Fruit fly (Drosophila melanogaster): Measurements from ENCODE around the gene mdu.
A peak's percentile ranks its signal among the peaks of the same experiment; 100 is the strongest.

The mdu gene

DNA sequence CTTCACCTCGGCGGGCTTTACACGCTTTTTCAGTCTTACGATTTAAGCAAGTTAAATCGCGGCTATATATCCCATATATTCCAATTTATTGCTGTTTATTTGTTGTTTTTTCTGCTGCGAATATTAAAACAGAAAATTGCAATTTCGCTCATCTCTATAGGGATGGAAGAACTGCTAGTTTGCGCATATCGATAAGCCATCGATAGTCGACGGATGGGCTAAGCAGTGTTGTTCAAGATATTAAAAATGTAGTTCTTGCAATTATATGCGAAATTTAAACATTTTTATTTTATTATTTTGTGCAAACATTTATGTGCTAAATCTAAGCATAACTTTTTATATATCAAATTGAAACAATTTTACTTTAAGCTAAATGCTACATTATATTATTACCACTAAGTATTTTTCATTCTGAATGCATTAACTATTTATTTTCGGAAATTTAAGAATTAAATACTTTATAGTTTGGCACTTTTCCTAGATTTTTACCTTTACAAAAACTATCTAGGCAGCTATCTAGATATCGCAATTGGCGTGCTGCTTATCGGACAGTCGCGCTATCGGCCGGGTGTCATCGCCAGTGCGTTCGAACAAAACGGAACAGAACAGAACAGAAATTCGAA is 33.9 kb upstream of the mdu start, which contains the start of the genes Rab40 and CG42258:
Gene Rab40, minus strand, starts transcription at position 177 of the 623 bp plus-strand sequence.
Gene CG42258, plus strand, starts transcription at position 593 of the 623 bp plus-strand sequence.
- peak; percentile 45 for TF ChIP-seq CG5204 (GFP tag; optimal IDR thresholded peaks at IDR 0.05)
- peak; percentile 46 for TF ChIP-seq tj (GFP tag; optimal IDR thresholded peaks at IDR 0.05)
- no peak for TF ChIP-seq CG33017 (tag; optimal IDR thresholded peaks at IDR 0.05)
- TF ChIP-seq bab1 (GFP tag; optimal IDR thresholded peaks at IDR 0.05), result peak; percentile 28
- peak; percentile 66 for TF ChIP-seq CG1620 (GFP tag; optimal IDR thresholded peaks at IDR 0.05)
- TF ChIP-seq cic (GFP tag; optimal IDR thresholded peaks at IDR 0.05), result no peak
- TF ChIP-seq toe (GFP tag; optimal IDR thresholded peaks at IDR 0.05), result peak; percentile 41
- peak; percentile 20 for TF ChIP-seq Mnt (GFP tag; optimal IDR thresholded peaks at IDR 0.05)
- TF ChIP-seq Crg-1 (GFP tag; optimal IDR thresholded peaks at IDR 0.05), result peak; percentile 61
- peak; percentile 38 for TF ChIP-seq kay (GFP tag; ENCODE audit: borderline replicate concordance)
- TF ChIP-seq CG12768 (GFP tag; optimal IDR thresholded peaks at IDR 0.05), result no peak
- no peak for TF ChIP-seq cnc (optimal IDR thresholded peaks at IDR 0.05)
- TF ChIP-seq CG7101 (tag; optimal IDR thresholded peaks at IDR 0.05), result peak; percentile 49
- TF ChIP-seq pad (GFP tag; optimal IDR thresholded peaks at IDR 0.05), result no peak
- peak; percentile 9 for TF ChIP-seq CG14711 (tag; optimal IDR thresholded peaks at IDR 0.05)
- peak; percentile 67 for TF ChIP-seq Hr96 (GFP tag; optimal IDR thresholded peaks at IDR 0.05)
- peak; percentile 21 for TF ChIP-seq ovo (GFP tag; optimal IDR thresholded peaks at IDR 0.05)
- peak; percentile 32 for TF ChIP-seq CG7045 (GFP tag; optimal IDR thresholded peaks at IDR 0.05)
- TF ChIP-seq CG11617 (GFP tag; optimal IDR thresholded peaks at IDR 0.05), result peak; percentile 47
- no peak for TF ChIP-seq Clk (GFP tag; optimal IDR thresholded peaks at IDR 0.05)

DNA sequence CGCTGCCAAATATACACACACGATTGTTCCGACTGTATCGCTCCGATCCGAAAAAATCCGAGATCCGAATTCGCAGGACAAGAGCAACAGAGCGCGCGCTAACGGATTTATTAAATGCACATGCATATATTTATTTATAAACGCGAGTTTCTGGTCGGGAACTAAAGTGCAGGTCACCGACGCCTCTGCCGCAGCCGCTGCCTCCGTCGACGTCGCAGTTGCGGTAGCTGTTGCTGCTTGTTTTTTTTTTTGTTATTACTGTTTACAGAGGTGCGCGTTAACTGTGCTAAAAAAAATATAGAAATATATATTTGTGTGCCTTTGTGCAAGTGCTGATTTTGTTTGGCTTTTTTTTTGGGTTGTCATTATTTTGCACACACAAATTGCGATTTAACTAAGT is 33.4 kb upstream of the mdu start:
- no peak for TF ChIP-seq ovo (GFP tag; optimal IDR thresholded peaks at IDR 0.05)
- no peak for TF ChIP-seq CG5204 (GFP tag; optimal IDR thresholded peaks at IDR 0.05)
- TF ChIP-seq cnc (optimal IDR thresholded peaks at IDR 0.05), result no peak
- TF ChIP-seq CG11617 (GFP tag; optimal IDR thresholded peaks at IDR 0.05), result no peak
- TF ChIP-seq CG33017 (tag; optimal IDR thresholded peaks at IDR 0.05), result no peak
- no peak for TF ChIP-seq tj (GFP tag; optimal IDR thresholded peaks at IDR 0.05)
- TF ChIP-seq Crg-1 (GFP tag; optimal IDR thresholded peaks at IDR 0.05), result no peak
- no peak for TF ChIP-seq CG7045 (GFP tag; optimal IDR thresholded peaks at IDR 0.05)
- TF ChIP-seq Hr96 (GFP tag; optimal IDR thresholded peaks at IDR 0.05), result no peak

DNA sequence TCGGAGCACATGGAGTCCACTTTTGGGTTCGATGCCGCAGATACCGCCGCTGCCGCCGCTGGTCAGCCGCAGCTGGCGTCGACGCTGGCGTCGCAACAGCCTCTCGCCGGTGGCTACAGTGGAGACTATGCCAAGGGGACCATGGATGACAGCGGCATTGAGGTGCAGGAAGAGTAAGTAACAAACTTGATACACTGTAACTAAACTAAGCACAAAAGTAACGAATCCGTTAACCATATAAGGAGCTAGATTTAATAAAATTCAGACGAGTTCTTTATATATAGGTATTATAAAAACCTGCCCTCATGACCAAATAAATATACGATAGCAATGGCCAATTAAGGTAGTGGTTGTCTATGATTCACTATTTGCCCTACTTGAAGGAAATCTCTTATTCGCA is 31.7 kb upstream of the mdu start:
- TF ChIP-seq ovo (GFP tag; optimal IDR thresholded peaks at IDR 0.05) (no peak), cic (GFP tag; optimal IDR thresholded peaks at IDR 0.05) (no peak), Mnt (GFP tag; optimal IDR thresholded peaks at IDR 0.05) (no peak), Hr96 (GFP tag; optimal IDR thresholded peaks at IDR 0.05) (no peak), tj (GFP tag; optimal IDR thresholded peaks at IDR 0.05) (no peak), Crg-1 (GFP tag; optimal IDR thresholded peaks at IDR 0.05) (no peak), CG33017 (tag; optimal IDR thresholded peaks at IDR 0.05) (no peak), kay (GFP tag; ENCODE audit: borderline replicate concordance) (no peak), pad (GFP tag; optimal IDR thresholded peaks at IDR 0.05) (no peak), CG5204 (GFP tag; optimal IDR thresholded peaks at IDR 0.05) (no peak), CG14711 (tag; optimal IDR thresholded peaks at IDR 0.05) (no peak), Clk (GFP tag; optimal IDR thresholded peaks at IDR 0.05) (no peak), bab1 (GFP tag; optimal IDR thresholded peaks at IDR 0.05) (no peak), CG11617 (GFP tag; optimal IDR thresholded peaks at IDR 0.05) (no peak), CG12768 (GFP tag; optimal IDR thresholded peaks at IDR 0.05) (no peak), toe (GFP tag; optimal IDR thresholded peaks at IDR 0.05) (no peak), CG7101 (tag; optimal IDR thresholded peaks at IDR 0.05) (no peak), CG7045 (GFP tag; optimal IDR thresholded peaks at IDR 0.05) (no peak), CG1620 (GFP tag; optimal IDR thresholded peaks at IDR 0.05) (no peak), cnc (optimal IDR thresholded peaks at IDR 0.05) (no peak)

DNA sequence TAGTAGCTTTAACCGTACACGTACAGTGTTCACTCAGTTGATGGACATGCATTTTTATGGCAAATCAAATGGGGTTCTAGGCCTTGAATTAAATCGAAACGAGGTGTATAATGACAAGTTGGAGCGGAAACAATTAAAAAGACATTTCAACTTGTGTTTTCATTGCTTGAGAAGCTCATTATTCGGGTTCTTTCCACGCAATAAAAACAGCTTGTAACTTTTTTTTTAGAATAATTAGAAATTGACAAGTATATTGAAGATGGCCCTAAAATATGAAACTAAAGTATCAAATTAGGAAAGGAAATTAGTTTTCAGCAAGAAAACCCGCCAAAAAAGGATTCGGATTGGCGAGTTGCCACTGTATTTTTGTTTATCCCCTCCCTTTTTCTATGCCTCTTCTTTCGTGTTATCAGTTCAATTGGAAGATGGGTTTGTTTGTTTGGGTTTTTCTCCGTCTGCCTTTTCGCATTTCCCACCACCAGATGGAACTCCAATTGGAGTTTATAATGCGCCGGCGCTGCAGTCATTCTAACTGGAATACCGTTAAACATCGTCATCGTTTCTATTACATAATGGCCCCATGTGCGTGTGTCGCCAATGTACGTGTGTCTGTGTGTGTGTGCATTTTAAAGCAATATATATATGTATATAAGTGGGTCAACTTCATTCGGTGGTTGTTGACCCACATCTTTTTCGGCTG is 30.3 kb upstream of the mdu start:
- TF ChIP-seq CG7101 (tag; optimal IDR thresholded peaks at IDR 0.05) (no peak), CG33017 (tag; optimal IDR thresholded peaks at IDR 0.05) (no peak), CG5204 (GFP tag; optimal IDR thresholded peaks at IDR 0.05) (no peak), Crg-1 (GFP tag; optimal IDR thresholded peaks at IDR 0.05) (no peak), CG12768 (GFP tag; optimal IDR thresholded peaks at IDR 0.05) (no peak), pad (GFP tag; optimal IDR thresholded peaks at IDR 0.05) (no peak), toe (GFP tag; optimal IDR thresholded peaks at IDR 0.05) (no peak), CG1620 (GFP tag; optimal IDR thresholded peaks at IDR 0.05) (no peak), CG11617 (GFP tag; optimal IDR thresholded peaks at IDR 0.05) (no peak), Hr96 (GFP tag; optimal IDR thresholded peaks at IDR 0.05) (no peak), ovo (GFP tag; optimal IDR thresholded peaks at IDR 0.05) (no peak), Clk (GFP tag; optimal IDR thresholded peaks at IDR 0.05) (no peak), CG14711 (tag; optimal IDR thresholded peaks at IDR 0.05) (no peak), cic (GFP tag; optimal IDR thresholded peaks at IDR 0.05) (no peak), Mnt (GFP tag; optimal IDR thresholded peaks at IDR 0.05) (no peak), bab1 (GFP tag; optimal IDR thresholded peaks at IDR 0.05) (no peak), kay (GFP tag; ENCODE audit: borderline replicate concordance) (no peak), CG7045 (GFP tag; optimal IDR thresholded peaks at IDR 0.05) (no peak), tj (GFP tag; optimal IDR thresholded peaks at IDR 0.05) (no peak)

DNA sequence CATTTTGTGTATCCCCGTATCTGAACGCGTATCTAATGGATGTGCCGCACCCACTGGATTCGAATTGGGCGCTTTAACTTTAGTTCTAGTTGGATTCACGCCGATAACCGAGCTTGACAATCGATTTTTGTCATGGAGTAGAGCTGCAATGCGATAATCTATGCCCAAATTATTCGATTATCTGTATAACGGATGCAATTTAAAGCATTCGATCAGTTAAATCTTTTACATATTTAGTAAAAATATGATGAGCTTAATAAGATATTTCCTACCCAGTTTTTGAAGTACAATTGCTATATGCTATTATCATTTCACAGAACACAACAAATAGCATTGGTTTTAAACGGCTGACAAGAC is 29.8 kb upstream of the mdu start:
- TF ChIP-seq CG12768 (GFP tag; optimal IDR thresholded peaks at IDR 0.05) (no peak), Mnt (GFP tag; optimal IDR thresholded peaks at IDR 0.05) (no peak), kay (GFP tag; ENCODE audit: borderline replicate concordance) (no peak), bab1 (GFP tag; optimal IDR thresholded peaks at IDR 0.05) (no peak), CG7101 (tag; optimal IDR thresholded peaks at IDR 0.05) (no peak), tj (GFP tag; optimal IDR thresholded peaks at IDR 0.05) (no peak), ovo (GFP tag; optimal IDR thresholded peaks at IDR 0.05) (no peak), toe (GFP tag; optimal IDR thresholded peaks at IDR 0.05) (no peak), cnc (optimal IDR thresholded peaks at IDR 0.05) (no peak)

Data from whole organism, adult.